Worm (Caenorhabditis elegans): ENCODE data around the gene F52D1.2.

- TF ChIP-seq nhr-111 (GFP tag; optimal IDR thresholded peaks at IDR 0.05) (no peak), snpc-4 (tag; optimal IDR thresholded peaks at IDR 0.05) (no peak)
Observed at ce11 chrX:404597-404996, 45.4 kb downstream of the F52D1.2 start, which contains the start of gene R04A9.1.
